Fruit fly (Drosophila melanogaster): ENCODE measurements around the gene Orct.

Orct gene

DNA sequence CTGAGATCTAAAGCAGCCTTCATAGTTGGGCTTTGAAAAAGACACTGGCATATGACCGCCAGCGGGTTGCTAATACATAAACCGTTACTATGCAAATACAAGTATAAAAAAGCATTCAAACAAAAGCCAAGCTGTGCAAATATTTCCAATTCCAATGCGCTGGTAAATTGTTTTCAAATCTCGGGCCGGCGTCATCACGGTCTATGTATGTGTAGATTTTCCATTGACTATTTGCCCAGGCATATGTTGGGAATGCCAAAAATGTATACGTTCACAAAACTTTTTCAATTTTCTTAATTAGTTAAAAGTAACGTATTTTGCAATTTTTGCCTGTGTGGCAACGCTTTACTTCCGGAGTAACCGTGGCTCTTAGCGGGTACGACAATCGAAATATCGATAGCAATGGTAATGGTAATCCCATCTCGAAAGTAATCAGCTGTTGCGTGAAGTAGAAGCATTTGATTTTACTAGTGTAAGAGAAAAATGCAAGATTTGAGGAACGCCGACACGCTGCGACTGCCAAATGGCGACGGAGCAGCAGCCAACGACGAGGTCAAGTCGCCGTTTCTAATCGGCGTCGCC is 13.8 kb downstream of the Orct start, which contains the start of the genes CG34290 and Uck (continued):
- TF ChIP-seq pita (GFP tag; optimal IDR thresholded peaks at IDR 0.05) (no peak), CG42726 (GFP tag; IDR thresholded peaks at IDR 0.05; ENCODE audit: partially characterized antibody) (peak; percentile 75), Deaf1 (tag; optimal IDR thresholded peaks at IDR 0.05) (peak; percentile 35), CG11504 (tag; optimal IDR thresholded peaks at IDR 0.05) (peak; percentile 71), Six4 (GFP tag; optimal IDR thresholded peaks at IDR 0.05) (peak; percentile 43), ara (GFP tag; IDR thresholded peaks at IDR 0.05) (peak; percentile 36; the same call in 1 of the 2 replicates), unc-4 (GFP tag; IDR thresholded peaks at IDR 0.05; ENCODE audit: partially characterized antibody) (peak; percentile 88), toy (GFP tag; IDR thresholded peaks at IDR 0.05) (no peak), da (GFP tag; optimal IDR thresholded peaks at IDR 0.05) (peak; percentile 52), CG2120 (GFP tag; optimal IDR thresholded peaks at IDR 0.05) (peak; percentile 61), btn (GFP tag; optimal IDR thresholded peaks at IDR 0.05) (peak; percentile 32), sqz (GFP tag; optimal IDR thresholded peaks at IDR 0.05) (peak; percentile 43), vnd (GFP tag; IDR thresholded peaks at IDR 0.05; ENCODE audit: partially characterized antibody) (peak; percentile 54; the same call in 1 of the 3 replicates), zen (tag; optimal IDR thresholded peaks at IDR 0.05) (peak; percentile 86), psq (GFP tag; optimal IDR thresholded peaks at IDR 0.05) (peak; percentile 48), hth (optimal IDR thresholded peaks at IDR 0.05) (no peak), Hmr (GFP tag; optimal IDR thresholded peaks at IDR 0.05) (peak; percentile 94), CG15269 (tag; optimal IDR thresholded peaks at IDR 0.05) (peak; percentile 69), stwl (tag; optimal IDR thresholded peaks at IDR 0.05) (peak; percentile 91), nerfin-2 (GFP tag; IDR thresholded peaks at IDR 0.05; ENCODE audit: partially characterized antibody) (peak; percentile 63), Dek (tag; optimal IDR thresholded peaks at IDR 0.05) (peak; percentile 41), CG6689 (GFP tag; IDR thresholded peaks at IDR 0.05) (peak; percentile 53), CG6175 (GFP tag; IDR thresholded peaks at IDR 0.05) (no peak), Eip74EF (GFP tag; optimal IDR thresholded peaks at IDR 0.05) (peak in 1 of 2 experiments; percentile 73), CG8290 (GFP tag; optimal IDR thresholded peaks at IDR 0.05) (peak; percentile 42), CG8290 (tag; optimal IDR thresholded peaks at IDR 0.05) (peak; percentile 41 to 89), CG3163 (GFP tag; optimal IDR thresholded peaks at IDR 0.05) (peak; percentile 68), phol (tag; optimal IDR thresholded peaks at IDR 0.05) (peak; percentile 80), CG15479 (GFP tag; optimal IDR thresholded peaks at IDR 0.05) (no peak), CG18476 (GFP tag; optimal IDR thresholded peaks at IDR 0.05) (no peak), CG2116 (GFP tag; optimal IDR thresholded peaks at IDR 0.05) (peak; percentile 95), tup (GFP tag; optimal IDR thresholded peaks at IDR 0.05) (no peak), CG33213 (GFP tag; optimal IDR thresholded peaks at IDR 0.05) (peak; percentile 92), usp (GFP tag; optimal IDR thresholded peaks at IDR 0.05) (no peak), CG9609 (GFP tag; optimal IDR thresholded peaks at IDR 0.05) (peak; percentile 71), sob (GFP tag; IDR thresholded peaks at IDR 0.05) (peak; percentile 82), dysf (GFP tag; IDR thresholded peaks at IDR 0.05) (peak; percentile 75; the same call in 2 of the 3 replicates), CG17802 (tag; optimal IDR thresholded peaks at IDR 0.05) (peak; percentile 65), grau (tag; optimal IDR thresholded peaks at IDR 0.05) (peak; percentile 71), dpn (GFP tag; optimal IDR thresholded peaks at IDR 0.05) (peak; percentile 56 to 74), croc (GFP tag; conservative IDR thresholded peaks at IDR 0.05) (no peak), Awh (GFP tag; IDR thresholded peaks at IDR 0.05) (no peak), Ssrp (tag; optimal IDR thresholded peaks at IDR 0.05) (peak; percentile 32), hb (GFP tag; IDR thresholded peaks at IDR 0.05; ENCODE audit: partially characterized antibody) (peak; percentile 62; the same call in 2 of the 3 replicates), Lhr (GFP tag; optimal IDR thresholded peaks at IDR 0.05) (peak; percentile 82), Aef1 (GFP tag; IDR thresholded peaks at IDR 0.05) (no peak), CG14667 (GFP tag; IDR thresholded peaks at IDR 0.05) (no peak), CG17612 (GFP tag; IDR thresholded peaks at IDR 0.05) (no peak), ranshi (GFP tag; IDR thresholded peaks at IDR 0.05) (peak; percentile 60; the same call in 1 of the 2 replicates), Lpt (GFP tag; optimal IDR thresholded peaks at IDR 0.05) (no peak)
